Worm (Caenorhabditis elegans) whole organism, young adult: Measurements from ENCODE around the gene clec-191.

Experiments
- B0019.2 ChIP-seq: fragments of 200-800 bp; sonication (Bioruptor generic); conservative IDR thresholded peaks from 2 replicates; pipeline ENCODE4 v1.3.6; 2022; ENCODE audit warnings: missing genetic modification reagents, missing genetic modification characterization, missing compliant biosample characterization
- B0336.3 ChIP-seq: fragments of 200-800 bp; sonication (Bioruptor generic); IDR thresholded peaks from 2 replicates; pipeline ENCODE4 v1.3.6; 2022; ENCODE audit warnings: missing genetic modification characterization, missing compliant biosample characterization
- C06A6.2 ChIP-seq: fragments of 200-800 bp; sonication (Bioruptor generic); conservative IDR thresholded peaks from 2 replicates; pipeline ENCODE4 v1.3.6; 2022; ENCODE audit warnings: missing genetic modification characterization, missing compliant biosample characterization
- F10E7.11 ChIP-seq: sonication (generic microtip); optimal IDR thresholded peaks from 2 replicates; lab custom pipeline; 2017; ENCODE audit warnings: mild to moderate bottlenecking, missing genetic modification characterization, moderate library complexity, missing compliant biosample characterization
- F37B4.10 ChIP-seq: fragments of 200-800 bp; sonication (Bioruptor generic); IDR thresholded peaks from 2 replicates; pipeline ENCODE4 v1.3.6; 2022; ENCODE audit warnings: missing genetic modification characterization, missing compliant biosample characterization
- K12H6.12 ChIP-seq: fragments of 200-800 bp; sonication (Bioruptor generic); optimal IDR thresholded peaks from 2 replicates; lab custom pipeline; 2018; ENCODE audit warnings: mild to moderate bottlenecking, missing genetic modification characterization, missing compliant biosample characterization
- T26A5.8 ChIP-seq: sonication (generic microtip); optimal IDR thresholded peaks from 2 replicates; lab custom pipeline; 2016; ENCODE audit warnings: missing genetic modification characterization, missing compliant biosample characterization
- Y53F4B.3 ChIP-seq: fragments of 200-800 bp; sonication (Bioruptor generic); IDR thresholded peaks from 2 replicates; pipeline ENCODE4 v1.3.6; 2022; ENCODE audit warnings: missing genetic modification reagents, missing genetic modification characterization, missing compliant biosample characterization
- ZK185.1 ChIP-seq: sonication (generic microtip); optimal IDR thresholded peaks from 2 replicates; lab custom pipeline; 2016; ENCODE audit warnings: mild to moderate bottlenecking, missing genetic modification characterization, missing compliant biosample characterization; ENCODE audit not compliant: poor library complexity, severe bottlenecking
- ama-1 ChIP-seq, 3 experiments: fragments of 150-350 bp in 1 of 3; sonication (generic microtip) in 2 of 3; optimal IDR thresholded peaks; 2 replicates each; lab custom pipeline; 2014 to 2018; ENCODE audit warnings: missing biosample characterization in 2 of 3, missing genetic modification characterization in 2 of 3, missing genetic modification reagents in 2 of 3
- aptf-3 ChIP-seq: fragments of 200-800 bp; sonication (Bioruptor generic); IDR thresholded peaks from 2 replicates; pipeline ENCODE4 v1.3.6; 2022; ENCODE audit warnings: missing genetic modification characterization, missing compliant biosample characterization
- athp-1 ChIP-seq: sonication (generic microtip); optimal IDR thresholded peaks from 2 replicates; lab custom pipeline; 2017; ENCODE audit warnings: mild to moderate bottlenecking, missing genetic modification characterization, missing compliant biosample characterization
- attf-3 ChIP-seq: fragments of 200-800 bp; sonication (Bioruptor generic); conservative IDR thresholded peaks from 2 replicates; pipeline ENCODE4 v1.3.6; 2022; ENCODE audit warnings: missing genetic modification reagents, missing genetic modification characterization, missing compliant biosample characterization
- attf-6 ChIP-seq: fragments of 200-800 bp; sonication (Bioruptor generic); IDR thresholded peaks from 2 replicates; pipeline ENCODE4 v1.3.6; 2022; ENCODE audit warnings: missing genetic modification reagents, missing genetic modification characterization, missing compliant biosample characterization
- egl-18 ChIP-seq: fragments of 200-800 bp; sonication (Bioruptor generic); IDR thresholded peaks from 2 replicates; pipeline ENCODE4 v1.3.6; 2022; ENCODE audit warnings: missing genetic modification reagents, missing genetic modification characterization, missing compliant biosample characterization
- ekl-4 ChIP-seq: fragments of 200-800 bp; sonication (Bioruptor generic); IDR thresholded peaks from 2 replicates; pipeline ENCODE4 v1.3.6; 2022; ENCODE audit warnings: missing genetic modification reagents, missing genetic modification characterization, missing compliant biosample characterization
- hlh-12 ChIP-seq: sonication (generic microtip); optimal IDR thresholded peaks from 2 replicates; lab custom pipeline; 2016; ENCODE audit warnings: missing genetic modification characterization, missing compliant biosample characterization
- hmg-20 ChIP-seq: fragments of 200-800 bp; sonication (Bioruptor generic); IDR thresholded peaks from 2 replicates; pipeline ENCODE4 v1.3.6; 2022; ENCODE audit warnings: missing genetic modification reagents, missing genetic modification characterization, missing compliant biosample characterization
- hrde-1 ChIP-seq: sonication (generic microtip); optimal IDR thresholded peaks from 2 replicates; lab custom pipeline; 2016; ENCODE audit warnings: missing genetic modification characterization, mild to moderate bottlenecking, missing compliant biosample characterization, moderate library complexity, missing genotype, missing genetic modification reagents, borderline replicate concordance
- hsf-1 ChIP-seq: fragments of 200-800 bp; sonication (Bioruptor generic); IDR thresholded peaks from 2 replicates; pipeline ENCODE4 v1.3.6; 2022; ENCODE audit warnings: missing genetic modification reagents, missing genetic modification characterization, missing compliant biosample characterization
- lin-35 ChIP-seq, 3 experiments: fragments of 150-350 bp in 2 of 3; sonication (generic microtip) in 1 of 3; optimal IDR thresholded peaks; 2 replicates each; lab custom pipeline; 2014 to 2018; ENCODE audit warnings: missing biosample characterization in 3 of 3, missing genetic modification characterization in 3 of 3, missing genetic modification reagents in 3 of 3
- lin-40 ChIP-seq: sonication (generic microtip); optimal IDR thresholded peaks from 2 replicates; lab custom pipeline; 2016; ENCODE audit warnings: missing genetic modification characterization, mild to moderate bottlenecking, missing compliant biosample characterization, missing genotype, missing genetic modification reagents
- lin-54 ChIP-seq: fragments of 200-800 bp; sonication (Bioruptor generic); optimal IDR thresholded peaks from 2 replicates; lab custom pipeline; 2018; ENCODE audit warnings: mild to moderate bottlenecking, missing genetic modification characterization, missing compliant biosample characterization
- lsy-27 ChIP-seq: sonication (generic microtip); optimal IDR thresholded peaks from 2 replicates; lab custom pipeline; 2017; ENCODE audit warnings: missing genetic modification characterization, mild to moderate bottlenecking, missing compliant biosample characterization, antibody characterized with exemption, missing genotype, borderline replicate concordance; ENCODE audit not compliant: insufficient read depth
- nfyb-1 ChIP-seq: fragments of 200-800 bp; sonication (Bioruptor generic); IDR thresholded peaks from 2 replicates; pipeline ENCODE4 v1.3.6; 2022; ENCODE audit warnings: missing genetic modification reagents, missing genetic modification characterization, missing compliant biosample characterization
- nhr-120 ChIP-seq: fragments of 200-800 bp; sonication (Bioruptor generic); IDR thresholded peaks from 2 replicates; pipeline ENCODE4 v1.3.6; 2022; ENCODE audit warnings: missing genetic modification characterization, missing compliant biosample characterization
- nhr-80 ChIP-seq: sonication (generic microtip); optimal IDR thresholded peaks from 2 replicates; lab custom pipeline; 2016; ENCODE audit warnings: missing genetic modification characterization, missing compliant biosample characterization
- sea-2 ChIP-seq: fragments of 200-800 bp; sonication (Bioruptor generic); IDR thresholded peaks from 2 replicates; pipeline ENCODE4 v1.3.6; 2022; ENCODE audit warnings: missing genetic modification characterization, missing compliant biosample characterization
- snpc-4 ChIP-seq, 5 experiments: fragments of 150-350 bp in 1 of 5; sonication (generic microtip) in 4 of 5; optimal IDR thresholded peaks; 2 replicates each; lab custom pipeline; 2014 to 2018; ENCODE audit warnings: missing genetic modification characterization in 5 of 5, missing biosample characterization in 3 of 5, antibody characterized with exemption in 2 of 5, mild to moderate bottlenecking in 2 of 5, missing compliant biosample characterization in 2 of 5, missing genotype in 2 of 5, moderate library complexity in 2 of 5, missing genetic modification reagents in 1 of 5
- somi-1 ChIP-seq: fragments of 200-800 bp; sonication (Bioruptor generic); optimal IDR thresholded peaks from 2 replicates; lab custom pipeline; 2018; ENCODE audit warnings: mild to moderate bottlenecking, missing genetic modification characterization, missing compliant biosample characterization
- tbp1 ChIP-seq: fragments of 200-800 bp; sonication (Bioruptor generic); optimal IDR thresholded peaks from 2 replicates; lab custom pipeline; 2018; ENCODE audit warnings: mild to moderate bottlenecking, missing genetic modification characterization, missing compliant biosample characterization
- tbx-9 ChIP-seq: sonication (generic microtip); optimal IDR thresholded peaks from 2 replicates; lab custom pipeline; 2016; ENCODE audit warnings: borderline replicate concordance, missing genetic modification characterization, inconsistent platforms, missing compliant biosample characterization
- unc-62 ChIP-seq: fragments of 150-350 bp; optimal IDR thresholded peaks from 2 replicates; lab custom pipeline; 2014; ENCODE audit warnings: missing biosample characterization, missing genetic modification reagents, missing genetic modification characterization
- ztf-18 ChIP-seq: sonication (generic microtip); optimal IDR thresholded peaks from 2 replicates; lab custom pipeline; 2016; ENCODE audit warnings: missing genotype, mild to moderate bottlenecking, missing genetic modification characterization, missing compliant biosample characterization

clec-191 gene

ce11 chrIV:16247131-16247530 lies 33.4 kb downstream of the clec-191 start, which contains the start of gene F38C2.1:
TSS of gene F38C2.1 (plus strand) at chrIV:16247431.
- TF ChIP-seq ZK185.1 (tag; lab: Kevin White, UChicago) (no peak), B0019.2 (no peak), lin-35 (GFP tag; optimal IDR thresholded peaks at IDR 0.05; lab: Kevin White, UChicago) (no peak), lin-40 (tag; lab: Kevin White, UChicago) (no peak), nfyb-1 (GFP tag; lab: Robert Waterston, UW) (no peak), nhr-80 (no peak)

ce11 chrIV:16238555-16238954 lies 42.0 kb downstream of the clec-191 start, which contains the start of gene srw-61:
TSS of gene srw-61 (minus strand) at chrIV:16238655.
- TF ChIP-seq tbp1 (GFP tag; lab: Kevin White, UChicago), result no peak
- TF ChIP-seq somi-1 (GFP tag; lab: Kevin White, UChicago), result no peak
- no peak for TF ChIP-seq F37B4.10 (GFP tag; lab: Robert Waterston, UW)
- no peak for TF ChIP-seq F10E7.11 (tag; lab: Kevin White, UChicago)
- TF ChIP-seq egl-18 (GFP tag; lab: Robert Waterston, UW), result no peak
- no peak for TF ChIP-seq hmg-20 (GFP tag; lab: Robert Waterston, UW)
- TF ChIP-seq athp-1, result no peak
- TF ChIP-seq attf-3 (GFP tag; lab: Robert Waterston, UW), result no peak
- no peak for TF ChIP-seq C06A6.2 (GFP tag; lab: Robert Waterston, UW)
- no peak for TF ChIP-seq hrde-1 (tag; lab: Kevin White, UChicago)
- TF ChIP-seq aptf-3 (GFP tag; lab: Robert Waterston, UW), result no peak
- no peak for TF ChIP-seq ekl-4 (GFP tag; lab: Robert Waterston, UW)
- TF ChIP-seq Y53F4B.3, result no peak
- no peak for TF ChIP-seq tbx-9
- TF ChIP-seq lsy-27 (tag; lab: Kevin White, UChicago), result no peak
- TF ChIP-seq K12H6.12 (tag; lab: Kevin White, UChicago), result no peak
- no peak for TF ChIP-seq nhr-120 (GFP tag; lab: Robert Waterston, UW)
- no peak for TF ChIP-seq B0019.2
- no peak for TF ChIP-seq B0336.3 (GFP tag; lab: Robert Waterston, UW)

DNA sequence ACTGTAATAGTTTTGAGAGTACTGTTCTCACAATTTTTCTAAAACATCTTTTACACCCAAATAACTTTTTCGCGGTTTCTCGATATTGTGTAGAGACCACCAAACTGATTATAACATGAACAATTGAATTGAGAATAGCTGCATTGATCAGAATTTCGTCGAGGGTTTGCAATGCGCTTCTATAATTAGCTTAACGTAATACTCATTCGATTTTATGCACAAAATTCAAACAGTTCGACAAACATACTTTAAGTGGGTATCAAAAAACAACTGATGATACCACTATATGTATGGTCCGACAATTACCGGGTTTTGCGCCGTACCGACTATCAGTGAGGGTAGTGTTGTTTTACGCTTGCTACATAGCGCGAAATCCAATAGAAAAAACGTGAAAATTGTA lies 43.7 kb downstream of the clec-191 start:
- TF ChIP-seq hsf-1 (GFP tag; lab: Robert Waterston, UW) (no peak), attf-6 (0 out of 2 replicates have a peak, but pooled peaks have one; percentile 56), tbp1 (GFP tag; lab: Kevin White, UChicago) (no peak), ama-1 (optimal IDR thresholded peaks at IDR 0.05; lab: Kevin White, UChicago) (no peak), ama-1 (GFP tag; optimal IDR thresholded peaks at IDR 0.05; lab: Kevin White, UChicago) (no peak), snpc-4 (GFP tag; optimal IDR thresholded peaks at IDR 0.05; lab: Kevin White, UChicago) (no peak), snpc-4 (tag; optimal IDR thresholded peaks at IDR 0.05; lab: Kevin White, UChicago) (peak in 3 of 4 experiments; percentile 48 to 65 (median 58))
- TF ChIP-seq, all 124 proteins: peak for 2

- TF ChIP-seq ztf-18, result no peak
- no peak for TF ChIP-seq lin-54 (GFP tag; lab: Kevin White, UChicago)
- no peak for TF ChIP-seq unc-62 (GFP tag; lab: Kevin White, UChicago)
- no peak for TF ChIP-seq T26A5.8 (tag; lab: Kevin White, UChicago)
- TF ChIP-seq hlh-12, result no peak
- no peak for TF ChIP-seq sea-2 (GFP tag; lab: Robert Waterston, UW)
Measured at ce11 chrIV:16233028-16233427, 47.5 kb downstream of the clec-191 start, which contains the start of the genes hpa-1 and irld-39. TSS of gene hpa-1 (minus strand) at chrIV:16233128. TSS of gene irld-39 (plus strand) at chrIV:16233148.
